Fruit fly (Drosophila melanogaster): Measurements from ENCODE around the gene Utx.

Gene Utx

DNA sequence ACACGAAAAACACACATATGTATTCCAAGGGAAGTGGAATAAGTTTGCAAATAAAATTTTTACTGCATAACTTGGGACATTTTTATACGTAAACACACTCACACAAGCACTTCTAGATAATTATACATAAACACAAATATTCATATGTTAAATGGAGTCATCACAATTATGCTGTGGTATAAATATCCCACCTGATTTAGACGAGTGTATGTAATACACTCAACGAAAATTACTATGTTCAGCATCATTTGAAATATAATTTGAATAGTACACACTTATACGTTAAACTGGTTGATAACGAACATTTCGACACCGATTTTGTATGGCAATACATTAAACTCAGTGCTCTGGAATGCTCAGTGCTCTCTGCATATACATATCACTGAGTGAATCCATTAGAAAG is 47.5 kb downstream of the Utx start (continued):
- TF ChIP-seq sv (GFP tag; optimal IDR thresholded peaks at IDR 0.05) = no peak
- TF ChIP-seq CrebA (GFP tag; optimal IDR thresholded peaks at IDR 0.05; ENCODE audit: borderline replicate concordance) = no peak
- TF ChIP-seq Hnf4 (GFP tag; optimal IDR thresholded peaks at IDR 0.05) = peak; percentile 22

- TF ChIP-seq GATAd (GFP tag; optimal IDR thresholded peaks at IDR 0.05) = no peak
- TF ChIP-seq usp (GFP tag; optimal IDR thresholded peaks at IDR 0.05) = no peak
- no peak for TF ChIP-seq CG32264 (GFP tag; optimal IDR thresholded peaks at IDR 0.05)
- TF ChIP-seq br (GFP tag; optimal IDR thresholded peaks at IDR 0.05) = no peak
- no peak for TF ChIP-seq Vsx2 (GFP tag; optimal IDR thresholded peaks at IDR 0.05; ENCODE audit: partially characterized antibody)
- TF ChIP-seq Hnf4 (GFP tag; optimal IDR thresholded peaks at IDR 0.05) = no peak
- TF ChIP-seq Rel (GFP tag; optimal IDR thresholded peaks at IDR 0.05) = no peak
- TF ChIP-seq Rel (tag; optimal IDR thresholded peaks at IDR 0.05) = no peak
- no peak for TF ChIP-seq Abd-B (GFP tag; optimal IDR thresholded peaks at IDR 0.05)
- TF ChIP-seq dmrt93B (GFP tag; optimal IDR thresholded peaks at IDR 0.05) = no peak
- no peak for TF ChIP-seq N (GFP tag; optimal IDR thresholded peaks at IDR 0.05)
These were observed 48.2 kb downstream of the Utx start for dm6 chr2L:10230455-10230854.

DNA sequence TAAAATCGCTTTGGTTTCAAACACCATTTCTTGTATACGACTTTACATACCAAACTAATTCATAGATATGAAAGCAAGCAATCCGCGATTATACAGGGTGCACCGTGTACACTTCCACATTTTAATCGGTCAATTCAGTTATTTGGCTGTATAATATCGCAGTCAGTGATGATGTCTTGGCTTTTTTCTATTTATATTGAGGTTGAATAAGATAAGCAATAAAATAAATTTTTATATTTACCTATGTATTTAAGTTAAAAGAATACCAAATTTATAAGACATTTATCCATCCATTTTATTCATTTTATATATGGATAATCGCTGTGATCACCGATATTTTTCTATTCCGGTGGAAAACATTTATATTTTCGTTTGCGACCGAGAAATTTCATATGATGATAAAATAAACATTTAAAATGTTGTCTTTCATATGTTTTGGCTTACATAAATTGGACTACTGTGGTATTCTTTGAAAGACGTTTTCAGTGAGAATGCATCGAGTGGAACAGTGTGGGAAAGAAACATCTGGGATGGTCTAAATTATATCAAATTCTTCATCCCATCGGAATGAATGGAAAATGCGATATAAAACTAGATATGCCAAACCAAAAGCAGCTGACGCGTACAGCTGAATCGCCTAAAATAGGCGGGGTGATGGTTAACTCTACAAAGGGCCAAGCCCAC is 51.7 kb downstream of the Utx start, which contains the start of gene CG5708:
CG5708 (minus strand) TSS at position 85 of the 684 bp plus-strand sequence.
- TF ChIP-seq woc (GFP tag; optimal IDR thresholded peaks at IDR 0.05) = peak; percentile 80
- TF ChIP-seq Hnf4 (GFP tag; optimal IDR thresholded peaks at IDR 0.05) = peak; percentile 22
- no peak for TF ChIP-seq Hr78 (GFP tag; optimal IDR thresholded peaks at IDR 0.05)
- peak; percentile 82 for TF ChIP-seq Myc (optimal IDR thresholded peaks at IDR 0.05)
- TF ChIP-seq Rel (GFP tag; optimal IDR thresholded peaks at IDR 0.05) = no peak
- peak; percentile 41 for TF ChIP-seq Rel (tag; optimal IDR thresholded peaks at IDR 0.05)
- peak; percentile 26 for TF ChIP-seq sage (GFP tag; optimal IDR thresholded peaks at IDR 0.05)
- no peak for TF ChIP-seq dl (GFP tag; optimal IDR thresholded peaks at IDR 0.05; ENCODE audit: insufficient read depth in 1 of 2, partially characterized antibody in 2 of 2)
- TF ChIP-seq psq (GFP tag; optimal IDR thresholded peaks at IDR 0.05) = no peak
- TF ChIP-seq Hr83 (GFP tag; optimal IDR thresholded peaks at IDR 0.05; ENCODE audit: poor library complexity, severe bottlenecking) = no peak
- peak; percentile 11 for TF ChIP-seq Sp1 (GFP tag; optimal IDR thresholded peaks at IDR 0.05)
- peak; percentile 15 for TF ChIP-seq rgr (GFP tag; optimal IDR thresholded peaks at IDR 0.05)
- TF ChIP-seq lola (GFP tag; optimal IDR thresholded peaks at IDR 0.05) = no peak
- TF ChIP-seq N (GFP tag; optimal IDR thresholded peaks at IDR 0.05) = no peak

DNA sequence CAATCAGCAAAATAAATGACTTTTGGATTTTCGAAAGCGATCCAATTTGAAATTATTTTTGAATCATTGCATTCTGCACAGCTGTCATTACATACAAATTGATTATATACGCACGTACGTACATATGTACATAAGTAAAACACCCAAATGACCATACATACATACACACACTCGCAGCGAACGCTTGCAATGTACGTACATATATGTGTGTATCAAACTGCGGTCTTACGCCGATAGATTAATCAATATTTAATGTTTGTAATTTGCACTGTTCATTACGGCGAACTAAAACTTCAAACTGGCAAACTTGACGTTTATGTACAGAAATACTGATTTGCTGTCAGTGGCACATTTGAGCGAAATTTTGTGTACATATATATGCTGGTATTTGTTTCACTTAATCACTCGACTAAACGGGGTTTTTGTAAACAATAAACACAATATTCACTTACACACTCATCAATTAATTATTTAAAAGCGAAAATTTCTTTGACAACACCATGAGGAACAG is 52.3 kb downstream of the Utx start:
- TF ChIP-seq Sp1 (GFP tag; optimal IDR thresholded peaks at IDR 0.05) (no peak), CrebA (GFP tag; optimal IDR thresholded peaks at IDR 0.05; ENCODE audit: borderline replicate concordance) (no peak), Rel (GFP tag; optimal IDR thresholded peaks at IDR 0.05) (peak; percentile 9), Rel (tag; optimal IDR thresholded peaks at IDR 0.05) (no peak), fru (GFP tag; optimal IDR thresholded peaks at IDR 0.05) (no peak)

dm6 chr2L:10222550-10223231 is 55.9 kb downstream of the Utx start, which contains the start of gene Bcs1:
TSS of gene Bcs1 (plus strand) at chr2L:10222657.
- TF ChIP-seq brk (GFP tag; optimal IDR thresholded peaks at IDR 0.05) = peak; percentile 60
- TF ChIP-seq tai (GFP tag; optimal IDR thresholded peaks at IDR 0.05) = peak; percentile 58
- TF ChIP-seq Rel (GFP tag; optimal IDR thresholded peaks at IDR 0.05) = no peak
- peak; percentile 7 for TF ChIP-seq Rel (tag; optimal IDR thresholded peaks at IDR 0.05)
- TF ChIP-seq sv (GFP tag; optimal IDR thresholded peaks at IDR 0.05) = no peak

Data from whole organism, wandering third instar larva.